Worm (Caenorhabditis elegans): ENCODE measurements around the gene algn-9.
A peak's percentile ranks its signal among the peaks of the same experiment; 100 is the strongest.

Gene algn-9

ce11 chrII:10544374-10544908 lies 39.7 kb upstream of the algn-9 start:
- TF ChIP-seq ama-1 (optimal IDR thresholded peaks at IDR 0.05) (peak; percentile 7), elt-2 (tag; optimal IDR thresholded peaks at IDR 0.05) (no peak), ceh-8 (GFP tag; optimal IDR thresholded peaks at IDR 0.05) (no peak), nhr-85 (tag) (peak; percentile 33)

DNA sequence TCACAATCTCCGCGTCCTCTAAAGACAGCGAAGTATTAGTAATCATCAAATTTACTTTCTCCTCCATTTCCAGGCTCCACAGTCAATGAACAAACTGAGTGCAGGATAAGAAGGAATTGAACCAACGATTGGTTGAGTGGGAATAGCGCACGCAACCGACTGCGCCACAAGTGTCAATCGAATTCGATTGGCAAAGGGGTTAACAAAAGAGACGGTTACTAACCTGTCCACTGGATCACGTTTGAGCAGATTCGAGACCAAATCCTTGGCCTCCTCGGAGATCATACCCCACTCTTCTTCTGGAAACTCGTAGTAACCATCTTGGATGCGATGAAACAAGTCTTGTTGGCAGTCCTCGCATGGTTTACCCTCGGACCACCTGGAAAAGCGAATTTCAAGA lies 38.9 kb upstream of the algn-9 start:
- peak; percentile 9 for TF ChIP-seq irx-1 (tag; optimal IDR thresholded peaks at IDR 0.05)
- peak; percentile 21 for TF ChIP-seq rnt-1 (tag; optimal IDR thresholded peaks at IDR 0.05)
- TF ChIP-seq efl-3 (GFP tag; optimal IDR thresholded peaks at IDR 0.05): no peak
- TF ChIP-seq nhr-90 (tag; optimal IDR thresholded peaks at IDR 0.05; ENCODE audit: poor library complexity): peak; percentile 4
- no peak for TF ChIP-seq nhr-20 (tag; optimal IDR thresholded peaks at IDR 0.05)
- no peak for TF ChIP-seq hlh-17 (GFP tag; optimal IDR thresholded peaks at IDR 0.05; ENCODE audit: borderline replicate concordance)
- no peak for TF ChIP-seq unc-62 (GFP tag; optimal IDR thresholded peaks at IDR 0.05)
- peak; percentile 7 for TF ChIP-seq aly-2 (tag; optimal IDR thresholded peaks at IDR 0.05)
- TF ChIP-seq nhr-84 (tag; optimal IDR thresholded peaks at IDR 0.05): no peak
- TF ChIP-seq mep-1 (tag; optimal IDR thresholded peaks at IDR 0.05): no peak
- no peak for TF ChIP-seq tlp-1 (tag; optimal IDR thresholded peaks at IDR 0.05)
- TF ChIP-seq Y116A8C.19 (tag; optimal IDR thresholded peaks at IDR 0.05; ENCODE audit: borderline replicate concordance): no peak
- TF ChIP-seq hlh-4 (tag; optimal IDR thresholded peaks at IDR 0.05): no peak
- TF ChIP-seq unc-98 (GFP tag; IDR thresholded peaks at IDR 0.05): no peak
- TF ChIP-seq efl-1 (optimal IDR thresholded peaks at IDR 0.05): no peak
- peak in 1 of 2 experiments; percentile 87 for TF ChIP-seq efl-1 (GFP tag; optimal IDR thresholded peaks at IDR 0.05 in 1 of 2)
- TF ChIP-seq nhr-85 (tag): no peak
- peak; percentile 60 for TF ChIP-seq ama-1 (optimal IDR thresholded peaks at IDR 0.05)
- TF ChIP-seq lin-35 (GFP tag; optimal IDR thresholded peaks at IDR 0.05): peak in 1 of 2 experiments; percentile 23

- TF ChIP-seq pag-3 (tag; optimal IDR thresholded peaks at IDR 0.05; ENCODE audit: borderline replicate concordance, insufficient read depth) (no peak), ets-5 (GFP tag; IDR thresholded peaks at IDR 0.05) (no peak), nhr-85 (tag) (no peak), blmp-1 (tag; optimal IDR thresholded peaks at IDR 0.05) (no peak), ces-1 (GFP tag; optimal IDR thresholded peaks at IDR 0.05) (no peak), fkh-8 (tag; optimal IDR thresholded peaks at IDR 0.05) (peak; percentile 36), nhr-11 (tag; optimal IDR thresholded peaks at IDR 0.05) (no peak), rnt-1 (tag; optimal IDR thresholded peaks at IDR 0.05) (no peak), tlp-1 (tag; optimal IDR thresholded peaks at IDR 0.05) (no peak), unc-130 (tag; optimal IDR thresholded peaks at IDR 0.05) (no peak), nhr-47 (tag; optimal IDR thresholded peaks at IDR 0.05) (peak; percentile 13), egl-13 (tag; optimal IDR thresholded peaks at IDR 0.05) (no peak), snu-23 (GFP tag; optimal IDR thresholded peaks at IDR 0.05) (peak; percentile 9), hlh-17 (GFP tag; optimal IDR thresholded peaks at IDR 0.05; ENCODE audit: borderline replicate concordance) (no peak), nhr-28 (tag; optimal IDR thresholded peaks at IDR 0.05) (no peak), dsc-1 (tag; optimal IDR thresholded peaks at IDR 0.05) (peak; percentile 0), nhr-84 (tag; optimal IDR thresholded peaks at IDR 0.05) (no peak), efl-1 (optimal IDR thresholded peaks at IDR 0.05) (no peak), efl-1 (GFP tag; optimal IDR thresholded peaks at IDR 0.05 in 1 of 2) (peak in 1 of 2 experiments; percentile 70), pax-3 (tag; optimal IDR thresholded peaks at IDR 0.05) (no peak), ama-1 (optimal IDR thresholded peaks at IDR 0.05) (peak; percentile 9), C16A3.4 (tag; optimal IDR thresholded peaks at IDR 0.05) (no peak), elt-3 (tag; optimal IDR thresholded peaks at IDR 0.05) (no peak), hlh-4 (tag; optimal IDR thresholded peaks at IDR 0.05) (no peak), ceh-63 (GFP tag; optimal IDR thresholded peaks at IDR 0.05) (no peak), lsy-2 (tag; optimal IDR thresholded peaks at IDR 0.05) (no peak), nhr-20 (tag; optimal IDR thresholded peaks at IDR 0.05) (no peak), sox-4 (tag; optimal IDR thresholded peaks at IDR 0.05) (no peak)
Observed at ce11 chrII:10545924-10546783, 38.0 kb upstream of the algn-9 start.

Measured in whole organism, L1 larva.